Fruit fly (Drosophila melanogaster) whole organism, embryonic: ENCODE measurements around the gene Prim2.

Experiments used
- Asciz ChIP-seq: fragments of 200-800 bp; sonication (Bioruptor generic); optimal IDR thresholded peaks from 2 replicates; lab custom pipeline; 2017; ENCODE audit warnings: missing biosample characterization, mild to moderate bottlenecking, missing genetic modification characterization, missing genetic modification reagents
- Awh ChIP-seq: fragments of 200-800 bp; sonication (Bioruptor generic); IDR thresholded peaks from 2 replicates; pipeline ENCODE4, ENCODE4 v1.3.6; 2022; ENCODE audit warnings: missing biosample characterization, missing genetic modification characterization
- CG10147 ChIP-seq: fragments of 200-800 bp; sonication (Bioruptor generic); optimal IDR thresholded peaks from 2 replicates; lab custom pipeline; 2019; ENCODE audit warnings: missing biosample characterization, mild to moderate bottlenecking, missing genetic modification characterization, moderate library complexity
- CG10431 ChIP-seq: fragments of 200-800 bp; sonication (Bioruptor generic); optimal IDR thresholded peaks from 3 replicates; lab custom pipeline; 2018; ENCODE audit warnings: missing biosample characterization, mild to moderate bottlenecking, missing genetic modification characterization
- CG15479 ChIP-seq: fragments of 200-800 bp; sonication (Bioruptor generic); optimal IDR thresholded peaks from 3 replicates; lab custom pipeline; 2019; ENCODE audit warnings: missing biosample characterization, mild to moderate bottlenecking, missing genetic modification characterization, moderate library complexity
- CG17359 ChIP-seq: fragments of 200-800 bp; sonication (Bioruptor generic); optimal IDR thresholded peaks from 3 replicates; lab custom pipeline; 2018; ENCODE audit warnings: missing biosample characterization, mild to moderate bottlenecking, missing genetic modification characterization, moderate library complexity
- CG17568 ChIP-seq: fragments of 200-800 bp; sonication (Bioruptor generic); optimal IDR thresholded peaks from 2 replicates; lab custom pipeline; 2018; ENCODE audit warnings: missing biosample characterization, mild to moderate bottlenecking, missing genetic modification characterization, moderate library complexity
- CG18599 ChIP-seq: fragments of 200-800 bp; sonication (Bioruptor generic); optimal IDR thresholded peaks from 3 replicates; lab custom pipeline; 2017; ENCODE audit warnings: missing biosample characterization, missing genetic modification characterization, mild to moderate bottlenecking, moderate library complexity, missing genetic modification reagents
- CG2116 ChIP-seq: fragments of 200-800 bp; sonication (Bioruptor generic); optimal IDR thresholded peaks from 3 replicates; lab custom pipeline; 2018; ENCODE audit warnings: missing biosample characterization, mild to moderate bottlenecking, missing genetic modification characterization
- CG30020 ChIP-seq: fragments of 200-800 bp; optimal IDR thresholded peaks from 2 replicates; lab custom pipeline; 2019; ENCODE audit warnings: missing biosample characterization, mild to moderate bottlenecking, missing genetic modification characterization, moderate library complexity
- CG43689 ChIP-seq: fragments of 200-800 bp; sonication (Bioruptor generic); IDR thresholded peaks from 2 replicates; pipeline ENCODE4 v1.3.6; 2022; ENCODE audit warnings: missing biosample characterization, missing genetic modification characterization
- CG4404 ChIP-seq: fragments of 200-800 bp; sonication (Bioruptor generic); IDR thresholded peaks from 2 replicates; pipeline ENCODE4 v1.3.6; 2022; ENCODE audit warnings: missing biosample characterization, missing genetic modification characterization
- CG6683 ChIP-seq: fragments of 200-800 bp; sonication (Bioruptor generic); optimal IDR thresholded peaks from 2 replicates; lab custom pipeline; 2017; ENCODE audit warnings: missing biosample characterization, mild to moderate bottlenecking, missing genetic modification characterization, missing genetic modification reagents
- CG6854 ChIP-seq: fragments of 200-800 bp; sonication (Bioruptor generic); optimal IDR thresholded peaks from 3 replicates; lab custom pipeline; 2017; ENCODE audit warnings: missing biosample characterization, mild to moderate bottlenecking, missing genetic modification characterization
- CG7372 ChIP-seq: fragments of 200-800 bp; sonication (Bioruptor generic); IDR thresholded peaks from 2 replicates; pipeline ENCODE4 v1.3.6; 2022; ENCODE audit warnings: missing biosample characterization, missing genetic modification characterization
- CG7745 ChIP-seq: fragments of 200-800 bp; sonication (Bioruptor generic); optimal IDR thresholded peaks from 2 replicates; lab custom pipeline; 2018; ENCODE audit warnings: missing biosample characterization, mild to moderate bottlenecking, missing genetic modification characterization, moderate library complexity
- CG7987 ChIP-seq: fragments of 200-800 bp; sonication (Bioruptor generic); optimal IDR thresholded peaks from 2 replicates; lab custom pipeline; 2018; ENCODE audit warnings: missing biosample characterization, mild to moderate bottlenecking, missing genetic modification characterization, moderate library complexity
- CG9215 ChIP-seq: fragments of 200-800 bp; sonication (Bioruptor generic); IDR thresholded peaks from 2 replicates; pipeline ENCODE4 v1.3.6; 2022; ENCODE audit warnings: missing biosample characterization, missing genetic modification characterization
- CG9932 ChIP-seq: fragments of 200-800 bp; sonication (Bioruptor generic); IDR thresholded peaks from 2 replicates; pipeline ENCODE4 v1.3.6; 2022; ENCODE audit warnings: missing biosample characterization, missing genetic modification characterization
- Deaf1 ChIP-seq: fragments of 200-800 bp; optimal IDR thresholded peaks from 3 replicates; lab custom pipeline; 2019; ENCODE audit warnings: missing biosample characterization, mild to moderate bottlenecking, missing genetic modification characterization, moderate library complexity
- Dp ChIP-seq: fragments of 200-800 bp; sonication (Bioruptor generic); optimal IDR thresholded peaks from 2 replicates; lab custom pipeline; 2018; ENCODE audit warnings: missing biosample characterization, mild to moderate bottlenecking, missing genetic modification characterization, moderate library complexity
- Fer2 ChIP-seq: fragments of 200-800 bp; sonication (Bioruptor generic); optimal IDR thresholded peaks from 2 replicates; lab custom pipeline; 2018; ENCODE audit warnings: missing biosample characterization, mild to moderate bottlenecking, missing genetic modification characterization, moderate library complexity
- Gug ChIP-seq: fragments of 200-800 bp; sonication (Bioruptor generic); IDR thresholded peaks from 4 replicates; pipeline ENCODE4 v1.3.6; 2022; ENCODE audit warnings: missing biosample characterization, missing genetic modification characterization
- Hr51 ChIP-seq, 2 experiments: fragments of 200-800 bp; sonication (Bioruptor generic); optimal IDR thresholded peaks; 2 replicates in 1 of 2; 3 replicates in 1 of 2; lab custom pipeline; 2016 to 2018; ENCODE audit warnings: missing biosample characterization in 2 of 2, missing genetic modification characterization in 2 of 2, mild to moderate bottlenecking in 1 of 2, moderate library complexity in 1 of 2
- MTF-1 ChIP-seq: fragments of 200-800 bp; sonication (Bioruptor generic); optimal IDR thresholded peaks from 2 replicates; lab custom pipeline; 2018; ENCODE audit warnings: missing biosample characterization, mild to moderate bottlenecking, missing genetic modification characterization, borderline replicate concordance
- al ChIP-seq: fragments of 200-800 bp; sonication (Bioruptor generic); IDR thresholded peaks from 2 replicates; pipeline ENCODE4 v1.3.6; 2022; ENCODE audit warnings: missing biosample characterization, missing genetic modification characterization
- br ChIP-seq: fragments of >200 bp; optimal IDR thresholded peaks from 2 replicates; lab custom pipeline; 2017
- cas ChIP-seq: fragments of 200-800 bp; sonication (Bioruptor generic); IDR thresholded peaks from 2 replicates; pipeline ENCODE4 v1.3.6; 2022; ENCODE audit warnings: missing biosample characterization, missing genetic modification characterization
- cato ChIP-seq: fragments of 200-800 bp; sonication (Bioruptor generic); optimal IDR thresholded peaks from 2 replicates; lab custom pipeline; 2016; ENCODE audit warnings: missing biosample characterization, missing genetic modification characterization, borderline replicate concordance
- caup ChIP-seq: fragments of 200-800 bp; sonication (Bioruptor generic); optimal IDR thresholded peaks from 3 replicates; lab custom pipeline; 2017; ENCODE audit warnings: missing biosample characterization, mild to moderate bottlenecking, missing genetic modification characterization, moderate library complexity; ENCODE audit not compliant: severe bottlenecking
- chn ChIP-seq: fragments of 200-800 bp; sonication (Bioruptor generic); optimal IDR thresholded peaks from 2 replicates; lab custom pipeline; 2016; ENCODE audit warnings: missing biosample characterization, missing genetic modification characterization
- cwo ChIP-seq: fragments of 200-800 bp; sonication (Bioruptor generic); optimal IDR thresholded peaks from 3 replicates; lab custom pipeline; 2017; ENCODE audit warnings: missing biosample characterization, missing genetic modification characterization, mild to moderate bottlenecking, moderate library complexity, missing genetic modification reagents
- dimm ChIP-seq: fragments of 200-800 bp; sonication (Bioruptor generic); IDR thresholded peaks from 2 replicates; pipeline ENCODE4 v1.3.6; 2022; ENCODE audit warnings: missing biosample characterization, missing genetic modification characterization
- dpn ChIP-seq, 2 experiments: fragments of 200-800 bp; sonication (Bioruptor generic); optimal IDR thresholded peaks; 3 replicates each; lab custom pipeline; 2016; ENCODE audit warnings: missing biosample characterization in 2 of 2, missing genetic modification characterization in 2 of 2
- eyg ChIP-seq: fragments of 200-800 bp; sonication (Bioruptor generic); optimal IDR thresholded peaks from 3 replicates; lab custom pipeline; 2016; ENCODE audit warnings: missing biosample characterization, missing genetic modification characterization
- fu2 ChIP-seq: fragments of 200-800 bp; sonication (Bioruptor generic); optimal IDR thresholded peaks from 2 replicates; lab custom pipeline; 2016; ENCODE audit warnings: missing biosample characterization, missing genetic modification characterization
- gcm ChIP-seq: fragments of 200-800 bp; sonication (Bioruptor generic); optimal IDR thresholded peaks from 2 replicates; lab custom pipeline; 2019; ENCODE audit warnings: missing biosample characterization, mild to moderate bottlenecking, missing genetic modification characterization, moderate library complexity
- gt ChIP-seq: fragments of 200-800 bp; sonication (Bioruptor generic); IDR thresholded peaks from 2 replicates; pipeline ENCODE4 v1.3.6; 2022; ENCODE audit warnings: missing biosample characterization, missing genetic modification characterization
- h ChIP-seq: fragments of >200 bp; optimal IDR thresholded peaks from 2 replicates; lab custom pipeline; 2017
- insv ChIP-seq, 2 experiments: fragments of 200-800 bp; sonication (Bioruptor generic); optimal IDR thresholded peaks; 3 replicates each; lab custom pipeline; 2016 to 2018; ENCODE audit warnings: missing biosample characterization in 2 of 2, missing genetic modification characterization in 2 of 2
- org-1 ChIP-seq: fragments of 200-800 bp; sonication (Bioruptor generic); optimal IDR thresholded peaks from 2 replicates; lab custom pipeline; 2017; ENCODE audit warnings: missing biosample characterization, missing genetic modification characterization
- rib ChIP-seq: fragments of 200-800 bp; sonication (Bioruptor generic); IDR thresholded peaks from 2 replicates; pipeline ENCODE4 v1.3.6; 2022; ENCODE audit warnings: missing biosample characterization, missing genetic modification characterization
- schlank ChIP-seq: fragments of 200-800 bp; sonication (Bioruptor generic); optimal IDR thresholded peaks from 2 replicates; lab custom pipeline; 2018; ENCODE audit warnings: missing biosample characterization, mild to moderate bottlenecking, missing genetic modification characterization
- seq ChIP-seq: fragments of 200-800 bp; sonication (Bioruptor generic); IDR thresholded peaks from 2 replicates; pipeline ENCODE4 v1.3.6; 2022; ENCODE audit warnings: missing biosample characterization, missing genetic modification characterization
- slbo ChIP-seq: fragments of 200-800 bp; sonication (Bioruptor generic); IDR thresholded peaks from 2 replicates; pipeline ENCODE4 v1.3.6; 2022; ENCODE audit warnings: missing biosample characterization, missing genetic modification characterization
- tgo ChIP-seq: fragments of 200-800 bp; sonication (Bioruptor generic); IDR thresholded peaks from 3 replicates; pipeline ENCODE4 v1.3.6; 2022; ENCODE audit warnings: missing biosample characterization, missing genetic modification characterization
- tio ChIP-seq: fragments of 200-800 bp; sonication (Bioruptor generic); optimal IDR thresholded peaks from 2 replicates; lab custom pipeline; 2017; ENCODE audit warnings: missing biosample characterization, missing genetic modification characterization, inconsistent platforms
- tll ChIP-seq, 2 experiments: fragments of 200-800 bp in 1 of 2; fragments of >200 bp in 1 of 2; sonication (Bioruptor generic) in 1 of 2; optimal IDR thresholded peaks; 2 replicates each; lab custom pipeline; 2017 to 2019; ENCODE audit warnings: missing biosample characterization in 2 of 2, missing genetic modification characterization in 2 of 2, mild to moderate bottlenecking in 1 of 2, moderate library complexity in 1 of 2
- unpg ChIP-seq: fragments of 200-800 bp; sonication (Bioruptor generic); optimal IDR thresholded peaks from 3 replicates; lab custom pipeline; 2018; ENCODE audit warnings: missing biosample characterization, mild to moderate bottlenecking, missing genetic modification characterization, moderate library complexity
- vfl ChIP-seq: fragments of 200-800 bp; sonication (Bioruptor generic); optimal IDR thresholded peaks from 2 replicates; lab custom pipeline; 2016; ENCODE audit warnings: missing biosample characterization, missing genetic modification characterization

Prim2 gene

DNA sequence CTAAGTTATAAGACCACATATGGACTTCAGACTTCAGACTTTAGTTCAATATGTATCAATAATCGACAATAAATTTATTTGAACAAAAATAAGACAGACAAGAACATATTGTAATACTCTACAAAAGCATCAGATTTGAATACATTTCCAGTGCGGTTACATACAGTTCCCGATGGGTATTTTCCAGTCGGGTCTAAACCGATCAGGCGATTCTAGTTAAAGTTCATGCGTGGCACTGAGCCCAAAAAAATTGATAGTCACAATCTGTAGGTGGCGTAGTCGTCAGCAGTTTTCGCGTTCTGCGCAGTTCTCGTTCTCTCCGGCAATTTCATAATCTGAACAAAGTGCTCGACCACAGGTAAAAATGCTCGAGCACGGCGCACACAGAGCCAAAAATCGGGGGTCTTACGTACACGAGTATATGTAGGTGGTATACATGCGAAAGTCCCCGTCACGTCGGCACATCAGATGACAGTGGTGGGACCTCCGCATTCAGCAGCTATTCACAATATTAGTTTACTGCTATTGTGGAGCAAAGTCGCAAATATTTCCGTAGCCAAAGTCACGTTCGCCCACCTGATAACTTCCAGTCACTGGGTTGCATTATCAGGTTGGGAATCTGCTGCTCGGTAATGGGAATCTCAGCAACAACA is 34.0 kb upstream of the Prim2 start (continued):
- TF ChIP-seq CG17359 (tag; lab: Kevin White, UChicago) (no peak), Awh (GFP tag; lab: Robert Waterston, UW) (no peak), cas (GFP tag; lab: Robert Waterston, UW) (no peak), schlank (no peak), CG7745 (tag; lab: Kevin White, UChicago) (no peak), CG10431 (GFP tag; lab: Kevin White, UChicago) (peak; percentile 63), slbo (GFP tag; lab: Robert Waterston, UW) (peak; percentile 69), eyg (GFP tag; lab: Kevin White, UChicago) (peak; percentile 34), org-1 (GFP tag; lab: Kevin White, UChicago) (no peak), CG7372 (GFP tag; lab: Robert Waterston, UW) (no peak), vfl (GFP tag; lab: Kevin White, UChicago) (peak; percentile 30), tgo (GFP tag; lab: Robert Waterston, UW) (no peak; the same call in 2 of the 3 replicates), al (GFP tag; lab: Robert Waterston, UW) (peak; percentile 13; the same call in 1 of the 2 replicates), CG30020 (no peak), CG10147 (GFP tag; lab: Kevin White, UChicago) (peak; percentile 3), gcm (no peak), br (lab: Kevin White, UChicago) (no peak), dimm (GFP tag; lab: Robert Waterston, UW) (no peak), Fer2 (tag; lab: Kevin White, UChicago) (no peak), tio (GFP tag; lab: Kevin White, UChicago) (peak; percentile 24), tll (GFP tag; optimal IDR thresholded peaks at IDR 0.05; lab: Kevin White, UChicago) (no peak), fu2 (GFP tag; lab: Kevin White, UChicago) (peak; percentile 19), CG4404 (no peak), CG9932 (GFP tag; lab: Robert Waterston, UW) (peak; percentile 62), MTF-1 (GFP tag; lab: Kevin White, UChicago) (no peak), rib (no peak), insv (GFP tag; optimal IDR thresholded peaks at IDR 0.05; lab: Kevin White, UChicago) (no peak), CG43689 (no peak), CG9215 (GFP tag; lab: Robert Waterston, UW) (peak; percentile 38), h (lab: Kevin White, UChicago) (no peak), unpg (peak; percentile 26), cwo (GFP tag; lab: Kevin White, UChicago) (peak; percentile 85), seq (GFP tag; lab: Robert Waterston, UW) (no peak; the same call in 1 of the 2 replicates), gt (no peak), CG18599 (GFP tag; lab: Kevin White, UChicago) (peak; percentile 74), chn (no peak), Hr51 (GFP tag; optimal IDR thresholded peaks at IDR 0.05; lab: Kevin White, UChicago) (peak; percentile 28 to 62), dpn (GFP tag; optimal IDR thresholded peaks at IDR 0.05; lab: Kevin White, UChicago) (peak; percentile 37 to 49), CG17568 (GFP tag; lab: Kevin White, UChicago) (no peak), CG7987 (GFP tag; lab: Kevin White, UChicago) (peak; percentile 44), CG2116 (no peak), Deaf1 (tag; lab: Kevin White, UChicago) (peak; percentile 37), Asciz (GFP tag; lab: Kevin White, UChicago) (no peak), CG6683 (peak; percentile 19), caup (GFP tag; lab: Kevin White, UChicago) (peak; percentile 46), cato (no peak), CG6854 (GFP tag; lab: Kevin White, UChicago) (peak; percentile 32), Dp (no peak), CG15479 (no peak), Gug (GFP tag; lab: Robert Waterston, UW) (peak; percentile 17; the same call in 1 of the 4 replicates)
